Worm (Caenorhabditis elegans) whole organism, midembryonic: ENCODE data around the gene nhr-31.

Experiments
- T22C8.4 ChIP-seq: fragments of 200-800 bp; sonication (Bioruptor generic); IDR thresholded peaks from 2 replicates; pipeline ENCODE4 v1.3.6; 2022; ENCODE audit warnings: missing genetic modification characterization, missing compliant biosample characterization
- cog-1 ChIP-seq: sonication (generic microtip); optimal IDR thresholded peaks from 2 replicates; lab custom pipeline; 2016; ENCODE audit warnings: missing genetic modification characterization, missing compliant biosample characterization
- flt-1 ChIP-seq: fragments of 200-800 bp; sonication (Bioruptor generic); IDR thresholded peaks from 2 replicates; pipeline ENCODE4 v1.3.6; 2022; ENCODE audit warnings: missing genetic modification characterization, missing compliant biosample characterization
- klf-2 ChIP-seq: fragments of 200-800 bp; sonication (Bioruptor generic); conservative IDR thresholded peaks from 2 replicates; pipeline ENCODE4 v1.3.6; 2022; ENCODE audit warnings: missing genetic modification reagents, missing genetic modification characterization, missing compliant biosample characterization
- med-1 ChIP-seq: sonication (generic microtip); optimal IDR thresholded peaks from 2 replicates; lab custom pipeline; 2017; ENCODE audit warnings: missing genetic modification characterization, mild to moderate bottlenecking, missing compliant biosample characterization, antibody characterized with exemption, missing genetic modification reagents; ENCODE audit not compliant: insufficient read depth
- ref-1 ChIP-seq: fragments of 200-800 bp; sonication (Bioruptor generic); conservative IDR thresholded peaks from 2 replicates; pipeline ENCODE4 v1.3.6; 2022; ENCODE audit warnings: missing genetic modification reagents, missing genetic modification characterization, missing compliant biosample characterization
- tab-1 ChIP-seq: fragments of 200-800 bp; sonication (Bioruptor generic); IDR thresholded peaks from 2 replicates; pipeline ENCODE4 v1.3.6; 2022; ENCODE audit warnings: missing genetic modification characterization, missing compliant biosample characterization
- ztf-23 ChIP-seq: fragments of 200-800 bp; sonication (Bioruptor generic); IDR thresholded peaks from 2 replicates; pipeline ENCODE4 v1.3.6; 2022; ENCODE audit warnings: missing genetic modification reagents, missing genetic modification characterization, missing compliant biosample characterization
- ztf-29 ChIP-seq: fragments of 200-800 bp; sonication (Bioruptor generic); IDR thresholded peaks from 2 replicates; pipeline ENCODE4 v1.3.6; 2022; ENCODE audit warnings: missing genetic modification reagents, missing genetic modification characterization, missing compliant biosample characterization

DNA sequence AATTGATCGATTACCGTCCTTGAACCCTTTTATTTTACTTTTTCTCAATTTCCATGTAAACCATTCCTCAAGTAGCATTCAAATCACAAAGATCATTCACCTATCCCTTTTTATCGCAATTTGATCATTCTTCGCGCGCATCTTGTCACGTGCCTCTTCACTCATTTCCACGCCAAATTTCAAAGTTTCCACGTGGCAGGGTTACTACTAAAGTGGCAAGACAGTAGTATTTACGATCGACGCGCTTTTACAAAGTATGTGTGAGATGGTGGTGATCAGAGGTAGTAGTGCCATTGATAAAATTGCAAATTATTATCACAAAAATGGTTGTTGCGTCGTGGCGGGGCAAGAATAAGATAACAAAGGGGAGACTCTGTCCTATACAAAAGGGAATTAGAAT is 941 bp downstream of the nhr-31 start:
- no peak for TF ChIP-seq flt-1
- no peak for TF ChIP-seq T22C8.4
- no peak for TF ChIP-seq tab-1 (GFP tag; lab: Robert Waterston, UW)
- no peak for TF ChIP-seq ztf-23 (GFP tag; lab: Robert Waterston, UW)
- no peak for TF ChIP-seq ref-1 (GFP tag; lab: Robert Waterston, UW)
- TF ChIP-seq med-1 (GFP tag; lab: Kevin White, UChicago) = no peak
- no peak for TF ChIP-seq ztf-29 (GFP tag; lab: Robert Waterston, UW)
- TF ChIP-seq klf-2 = no peak
- no peak for TF ChIP-seq cog-1 (tag; lab: Kevin White, UChicago)
